Worm (Caenorhabditis elegans): ENCODE data around the gene M162.15.

ce11 chrV:19730280-19730679, 41.3 kb downstream of the M162.15 start, which contains the start of gene Y116F11A.1:
- no peak for TF ChIP-seq daf-8 (GFP tag; IDR thresholded peaks at IDR 0.05)
- no peak for TF ChIP-seq lin-29 (GFP tag; IDR thresholded peaks at IDR 0.05)
- no peak for TF ChIP-seq dpl-1 (GFP tag; optimal IDR thresholded peaks at IDR 0.05)
- TF ChIP-seq spr-1 (tag; optimal IDR thresholded peaks at IDR 0.05), result no peak
- no peak for TF ChIP-seq pha-4 (GFP tag; IDR thresholded peaks at IDR 0.05)
- TF ChIP-seq pha-4 (tag; optimal IDR thresholded peaks at IDR 0.05), result no peak
- TF ChIP-seq aly-2 (tag; optimal IDR thresholded peaks at IDR 0.05), result no peak
- no peak for TF ChIP-seq fos-1 (tag; optimal IDR thresholded peaks at IDR 0.05)
- TF ChIP-seq lin-15B (tag; optimal IDR thresholded peaks at IDR 0.05), result no peak
- TF ChIP-seq nhr-11 (tag; optimal IDR thresholded peaks at IDR 0.05), result no peak
- TF ChIP-seq unc-62 (GFP tag; optimal IDR thresholded peaks at IDR 0.05 in 1 of 2), result no peak
- TF ChIP-seq unc-62 (tag; optimal IDR thresholded peaks at IDR 0.05), result no peak
- no peak for TF ChIP-seq ceh-62 (tag; optimal IDR thresholded peaks at IDR 0.05)
- no peak for TF ChIP-seq lsy-2 (tag; optimal IDR thresholded peaks at IDR 0.05)
- no peak for TF ChIP-seq fkh-10 (GFP tag; optimal IDR thresholded peaks at IDR 0.05)
